Fruit fly (Drosophila melanogaster) whole organism: Measurements from ENCODE around the gene Aldh7A1.

Source experiments
- CG8478 ChIP-seq: fragments of >200 bp; optimal IDR thresholded peaks from 2 replicates; lab custom pipeline; 2018; ENCODE audit warnings: inconsistent platforms
- Dll ChIP-seq: fragments of >200 bp; optimal IDR thresholded peaks from 2 replicates; lab custom pipeline; 2017
- EcR ChIP-seq, 2 experiments: fragments of >200 bp; optimal IDR thresholded peaks; 2 replicates each; lab custom pipeline; 2017; ENCODE audit warnings: missing biosample characterization in 2 of 2, missing genetic modification characterization in 2 of 2, missing genetic modification reagents in 2 of 2
- pan ChIP-seq: fragments of >200 bp; optimal IDR thresholded peaks from 2 replicates; lab custom pipeline; 2017
- psq ChIP-seq: fragments of >200 bp; optimal IDR thresholded peaks from 2 replicates; lab custom pipeline; 2017
- usp ChIP-seq: fragments of >200 bp; optimal IDR thresholded peaks from 2 replicates; lab custom pipeline; 2017; ENCODE audit warnings: missing biosample characterization, missing genetic modification characterization, mixed read lengths

The Aldh7A1 gene

dm6 chr3L:19268720-19269401, at the start of gene Aldh7A1, which contains the start of gene CG14085:
Gene Aldh7A1 (minus strand): TSS chr3L:19268913.
Gene CG14085 (plus strand): TSS chr3L:19269351.
- TF ChIP-seq EcR (GFP tag; optimal IDR thresholded peaks at IDR 0.05; lab: Kevin White, UChicago) (no peak), pan (lab: Kevin White, UChicago) (no peak), psq (lab: Kevin White, UChicago) (no peak), Dll (no peak), CG8478 (lab: Kevin White, UChicago) (no peak), usp (GFP tag; lab: Kevin White, UChicago) (no peak)

DNA sequence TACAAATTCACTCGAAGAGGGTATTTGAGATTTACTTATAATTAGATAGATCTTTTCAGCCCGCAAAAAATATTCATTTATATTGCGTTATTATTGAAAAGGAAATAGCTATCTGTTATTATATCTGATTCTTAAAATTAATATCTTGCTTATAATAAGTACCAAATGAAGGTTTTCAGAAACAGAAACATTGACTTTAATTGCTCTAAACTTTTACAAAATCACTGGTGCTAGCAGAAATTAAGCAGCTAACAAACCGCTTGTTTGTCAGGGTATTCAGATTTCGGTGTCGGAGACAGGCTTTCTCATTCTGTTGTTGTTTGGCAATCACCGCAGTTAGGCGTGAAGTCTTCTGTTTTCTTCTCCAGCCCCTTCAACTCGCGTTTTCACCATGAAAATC, 47.9 kb upstream of the Aldh7A1 start:
- TF ChIP-seq CG8478 (lab: Kevin White, UChicago) (no peak), psq (lab: Kevin White, UChicago) (no peak), pan (lab: Kevin White, UChicago) (no peak), Dll (no peak), EcR (GFP tag; optimal IDR thresholded peaks at IDR 0.05; lab: Kevin White, UChicago) (no peak)

DNA sequence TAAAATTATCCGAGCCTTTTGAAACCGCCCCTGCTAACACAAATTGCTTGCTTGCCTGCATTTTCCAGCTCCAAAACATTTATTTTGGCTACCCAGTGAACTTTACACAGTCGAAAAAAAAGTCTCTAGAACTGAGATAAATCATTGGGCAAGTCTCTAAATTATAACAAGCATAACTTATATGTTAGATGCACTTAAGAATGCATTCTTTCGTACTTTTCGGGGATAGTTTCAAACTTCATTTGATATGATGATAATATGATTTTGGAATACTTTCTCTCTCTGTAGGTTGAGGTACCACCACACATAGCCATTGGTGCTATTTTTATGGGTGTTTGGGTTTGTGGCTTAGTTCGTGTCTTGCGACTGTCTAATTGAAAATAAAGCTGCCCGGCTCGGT, 46.2 kb upstream of the Aldh7A1 start:
- no peak for TF ChIP-seq Dll
- no peak for TF ChIP-seq pan (lab: Kevin White, UChicago)
- TF ChIP-seq psq (lab: Kevin White, UChicago): no peak
- TF ChIP-seq EcR (GFP tag; optimal IDR thresholded peaks at IDR 0.05; lab: Kevin White, UChicago): no peak
- TF ChIP-seq CG8478 (lab: Kevin White, UChicago): no peak
- no peak for TF ChIP-seq usp (GFP tag; lab: Kevin White, UChicago)

DNA sequence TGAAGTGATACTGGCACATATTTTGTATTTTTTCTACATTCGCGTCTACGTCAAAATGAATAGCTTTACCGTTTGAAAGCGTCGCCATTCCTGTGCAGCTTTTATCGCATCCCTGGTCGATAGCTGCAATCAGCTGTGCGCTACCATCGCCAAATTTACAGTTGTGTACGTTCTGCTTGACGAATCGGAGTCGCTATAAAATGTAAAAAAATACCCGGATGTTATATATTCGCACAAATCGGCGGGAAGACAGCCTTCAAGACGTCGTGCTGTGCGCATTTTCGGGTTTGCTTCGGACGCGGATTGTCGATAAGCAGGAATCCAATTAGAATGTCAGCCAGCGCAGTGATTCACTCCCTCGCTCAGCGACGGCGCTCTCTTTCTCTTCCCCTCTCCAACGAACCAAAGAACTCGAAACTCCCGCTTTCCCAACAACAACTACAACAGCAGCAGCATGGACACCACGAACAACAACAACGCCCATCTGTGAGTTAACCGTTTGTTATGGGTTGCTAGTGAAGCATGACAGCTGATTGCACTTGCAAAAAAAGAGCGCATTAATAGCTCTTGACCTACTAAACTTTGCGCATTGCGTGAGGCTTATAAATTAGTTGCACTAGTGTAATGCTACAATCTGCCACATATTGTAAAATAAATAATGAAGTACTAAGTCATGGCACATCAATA, 26.0 kb upstream of the Aldh7A1 start:
- no peak for TF ChIP-seq CG8478 (lab: Kevin White, UChicago)
- no peak for TF ChIP-seq usp (GFP tag; lab: Kevin White, UChicago)
- no peak for TF ChIP-seq psq (lab: Kevin White, UChicago)
- TF ChIP-seq Dll: no peak
- TF ChIP-seq EcR (GFP tag; optimal IDR thresholded peaks at IDR 0.05; lab: Kevin White, UChicago): no peak

DNA sequence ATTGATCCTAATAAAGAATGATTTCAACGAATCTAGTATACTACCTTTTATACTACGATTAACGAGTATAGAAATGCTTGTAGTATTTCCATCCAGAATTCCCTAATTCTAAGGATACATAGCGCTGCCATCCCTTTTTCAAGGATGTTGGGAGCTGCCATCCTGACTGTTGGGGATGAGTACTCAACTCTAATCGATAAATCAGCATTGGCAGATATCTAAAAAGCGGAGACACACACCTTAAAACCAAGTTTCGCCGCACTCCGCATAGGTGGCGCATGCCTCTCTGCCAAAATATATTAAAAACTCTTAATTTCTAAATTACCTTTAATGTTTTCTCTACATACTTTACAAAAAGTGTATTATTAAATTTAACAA, 25.5 kb upstream of the Aldh7A1 start, which contains the start of gene fal:
Gene fal, plus strand, starts transcription at position 330 of the 378 bp plus-strand sequence.
- TF ChIP-seq EcR (GFP tag; optimal IDR thresholded peaks at IDR 0.05; lab: Kevin White, UChicago) (no peak), pan (lab: Kevin White, UChicago) (no peak), usp (GFP tag; lab: Kevin White, UChicago) (no peak), Dll (no peak), CG8478 (lab: Kevin White, UChicago) (no peak)

- TF ChIP-seq psq (lab: Kevin White, UChicago) (no peak), EcR (GFP tag; optimal IDR thresholded peaks at IDR 0.05; lab: Kevin White, UChicago) (peak in 1 of 2 experiments; percentile 18), usp (GFP tag; lab: Kevin White, UChicago) (no peak)
Measured at dm6 chr3L:19293178-19293741, 24.5 kb upstream of the Aldh7A1 start.

DNA sequence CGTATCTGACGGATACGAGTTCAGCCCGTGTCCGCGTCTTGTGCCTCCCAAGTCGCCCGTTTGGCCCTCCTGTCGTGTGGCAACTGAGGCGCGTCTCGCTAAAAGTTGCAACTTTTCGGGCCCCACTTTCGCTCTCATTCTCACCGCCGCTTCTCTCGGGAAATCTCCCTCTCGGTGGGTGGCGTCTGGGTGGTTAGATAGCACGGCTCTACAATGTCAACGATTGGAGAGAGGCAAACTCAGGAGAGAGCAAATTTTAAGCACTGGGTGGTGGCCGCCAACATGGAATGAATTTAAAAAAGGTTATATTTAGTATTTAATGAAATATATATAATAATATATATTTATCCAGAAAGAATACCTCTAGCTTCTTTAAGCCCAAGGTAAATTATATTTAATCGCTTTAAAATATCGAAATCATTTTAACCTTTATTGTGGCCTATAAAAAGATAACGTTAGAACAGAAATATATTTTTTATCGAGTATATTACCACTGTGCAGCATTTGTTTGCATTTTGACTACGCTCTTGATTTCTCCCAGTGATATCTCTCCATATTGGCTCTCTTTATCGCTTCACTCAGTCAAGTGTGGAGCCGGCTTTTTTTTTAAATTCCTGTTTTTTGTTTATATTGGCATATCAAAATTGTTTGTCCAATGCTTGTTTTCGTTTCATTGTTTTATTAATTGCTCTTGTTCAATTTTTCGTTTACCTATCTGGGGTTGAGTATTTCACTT, 23.9 kb upstream of the Aldh7A1 start, which contains the start of gene Gbs-76A:
Gene Gbs-76A, minus strand, starts transcription at position 327 of the 736 bp plus-strand sequence.
- TF ChIP-seq Dll: peak; percentile 64
- TF ChIP-seq psq (lab: Kevin White, UChicago): no peak

- TF ChIP-seq usp (GFP tag; lab: Kevin White, UChicago) (no peak), CG8478 (lab: Kevin White, UChicago) (no peak), EcR (GFP tag; optimal IDR thresholded peaks at IDR 0.05; lab: Kevin White, UChicago) (no peak), psq (lab: Kevin White, UChicago) (no peak), pan (lab: Kevin White, UChicago) (no peak), Dll (no peak)
Measured at dm6 chr3L:19291465-19292413, 23.0 kb upstream of the Aldh7A1 start.

- TF ChIP-seq EcR (GFP tag; optimal IDR thresholded peaks at IDR 0.05; lab: Kevin White, UChicago) (no peak), Dll (no peak), pan (lab: Kevin White, UChicago) (no peak), usp (GFP tag; lab: Kevin White, UChicago) (no peak), CG8478 (lab: Kevin White, UChicago) (no peak), psq (lab: Kevin White, UChicago) (no peak)
Measured at dm6 chr3L:19289411-19289810, 20.7 kb upstream of the Aldh7A1 start.

- TF ChIP-seq usp (GFP tag; lab: Kevin White, UChicago): no peak
- no peak for TF ChIP-seq CG8478 (lab: Kevin White, UChicago)
- TF ChIP-seq psq (lab: Kevin White, UChicago): no peak
- TF ChIP-seq pan (lab: Kevin White, UChicago): no peak
- no peak for TF ChIP-seq Dll
- TF ChIP-seq EcR (GFP tag; optimal IDR thresholded peaks at IDR 0.05; lab: Kevin White, UChicago): no peak
Measured at dm6 chr3L:19288395-19288969, 19.8 kb upstream of the Aldh7A1 start.
